Fruit fly (Drosophila melanogaster) whole organism, embryonic: Measurements from ENCODE around the gene Cpsf5.

Experiments used
- BEAF-32 ChIP-seq: fragments of 200-800 bp; sonication (Bioruptor generic); optimal IDR thresholded peaks from 3 replicates; lab custom pipeline; 2017; ENCODE audit warnings: missing biosample characterization, missing genetic modification characterization, mild to moderate bottlenecking, moderate library complexity, missing genetic modification reagents
- CG10321 ChIP-seq: fragments of 200-800 bp; sonication (Bioruptor generic); IDR thresholded peaks from 2 replicates; pipeline ENCODE4 v1.3.6; 2022; ENCODE audit warnings: missing biosample characterization, missing genetic modification characterization
- CG11695 ChIP-seq: fragments of 200-800 bp; sonication (Bioruptor generic); IDR thresholded peaks from 3 replicates; pipeline ENCODE4 v1.3.6; 2022; ENCODE audit warnings: missing biosample characterization, missing genetic modification characterization
- CG13624 ChIP-seq: fragments of 200-800 bp; sonication (Bioruptor generic); optimal IDR thresholded peaks from 2 replicates; lab custom pipeline; 2016; ENCODE audit warnings: missing biosample characterization, missing genetic modification characterization
- CG1603 ChIP-seq: fragments of 200-800 bp; sonication (Bioruptor generic); optimal IDR thresholded peaks from 2 replicates; lab custom pipeline; 2019; ENCODE audit warnings: missing biosample characterization, mild to moderate bottlenecking, missing genetic modification characterization, moderate library complexity
- CG16813 ChIP-seq: fragments of 200-800 bp; sonication (Bioruptor generic); IDR thresholded peaks from 3 replicates; pipeline ENCODE4 v1.3.6; 2022; ENCODE audit warnings: missing biosample characterization, missing genetic modification characterization; ENCODE audit not compliant: partially characterized antibody
- CG17385 ChIP-seq: fragments of 200-800 bp; sonication (Bioruptor generic); optimal IDR thresholded peaks from 3 replicates; lab custom pipeline; 2018; ENCODE audit warnings: missing biosample characterization, mild to moderate bottlenecking, missing genetic modification characterization
- CG1792 ChIP-seq: fragments of 200-800 bp; sonication (Bioruptor generic); optimal IDR thresholded peaks from 2 replicates; lab custom pipeline; 2016; ENCODE audit warnings: missing biosample characterization, missing genetic modification characterization
- CG1832 ChIP-seq: fragments of 200-800 bp; sonication (Bioruptor generic); optimal IDR thresholded peaks from 2 replicates; lab custom pipeline; 2017; ENCODE audit warnings: missing biosample characterization, mild to moderate bottlenecking, missing genetic modification characterization, inconsistent platforms
- CG18599 ChIP-seq: fragments of 200-800 bp; sonication (Bioruptor generic); optimal IDR thresholded peaks from 3 replicates; lab custom pipeline; 2017; ENCODE audit warnings: missing biosample characterization, missing genetic modification characterization, mild to moderate bottlenecking, moderate library complexity, missing genetic modification reagents
- CG18619 ChIP-seq: fragments of 200-800 bp; sonication (Bioruptor generic); optimal IDR thresholded peaks from 3 replicates; lab custom pipeline; 2017; ENCODE audit warnings: missing biosample characterization, mild to moderate bottlenecking, missing genetic modification characterization
- CG31365 ChIP-seq: fragments of 200-800 bp; sonication (Bioruptor generic); optimal IDR thresholded peaks from 2 replicates; lab custom pipeline; 2018; ENCODE audit warnings: missing biosample characterization, mild to moderate bottlenecking, missing genetic modification characterization
- CG34224 ChIP-seq: fragments of 200-800 bp; sonication (Bioruptor generic); IDR thresholded peaks from 3 replicates; pipeline ENCODE4 v1.3.6; 2022; ENCODE audit warnings: missing biosample characterization, missing genetic modification characterization; ENCODE audit not compliant: partially characterized antibody
- CG34422 ChIP-seq: fragments of 200-800 bp; sonication (Bioruptor generic); IDR thresholded peaks from 3 replicates; pipeline ENCODE4 v1.3.6; 2022; ENCODE audit warnings: missing biosample characterization, missing genetic modification characterization
- CG3847 ChIP-seq: fragments of 200-800 bp; sonication (Bioruptor generic); IDR thresholded peaks from 2 replicates; pipeline ENCODE4 v1.3.6; 2022; ENCODE audit warnings: missing biosample characterization, missing genetic modification characterization
- CG4617 ChIP-seq: fragments of 200-800 bp; sonication (Bioruptor generic); optimal IDR thresholded peaks from 3 replicates; lab custom pipeline; 2016; ENCODE audit warnings: missing biosample characterization, missing genetic modification characterization, borderline replicate concordance
- CG9437 ChIP-seq: fragments of 200-800 bp; sonication (Bioruptor generic); optimal IDR thresholded peaks from 2 replicates; lab custom pipeline; 2018; ENCODE audit warnings: missing biosample characterization, mild to moderate bottlenecking, missing genetic modification characterization
- CG9797 ChIP-seq: fragments of 200-800 bp; sonication (Bioruptor generic); optimal IDR thresholded peaks from 3 replicates; lab custom pipeline; 2018; ENCODE audit warnings: missing biosample characterization, mild to moderate bottlenecking, missing genetic modification characterization
- D ChIP-seq, 2 experiments: fragments of 200-800 bp in 1 of 2; fragments of >200 bp in 1 of 2; sonication (Bioruptor generic) in 1 of 2; optimal IDR thresholded peaks; 2 replicates in 1 of 2; 3 replicates in 1 of 2; lab custom pipeline; 2017; ENCODE audit warnings: mild to moderate bottlenecking in 1 of 2, missing biosample characterization in 1 of 2, missing genetic modification characterization in 1 of 2, missing genetic modification reagents in 1 of 2
- D19A ChIP-seq: fragments of 200-800 bp; optimal IDR thresholded peaks from 3 replicates; lab custom pipeline; 2019; ENCODE audit warnings: missing biosample characterization, mild to moderate bottlenecking, missing genetic modification characterization, moderate library complexity
- Dad ChIP-seq: fragments of 200-800 bp; sonication (Bioruptor generic); optimal IDR thresholded peaks from 3 replicates; lab custom pipeline; 2016; ENCODE audit warnings: missing biosample characterization, missing genetic modification characterization
- HmgZ ChIP-seq: fragments of 200-800 bp; sonication (Bioruptor generic); optimal IDR thresholded peaks from 2 replicates; lab custom pipeline; 2018; ENCODE audit warnings: missing biosample characterization, mild to moderate bottlenecking, missing genetic modification characterization
- MBD-R2 ChIP-seq: fragments of 200-800 bp; sonication (Bioruptor generic); IDR thresholded peaks from 2 replicates; pipeline ENCODE4 v1.3.6; 2022; ENCODE audit warnings: missing biosample characterization, missing genetic modification characterization
- Med ChIP-seq: fragments of 200-800 bp; sonication (Bioruptor generic); peaks from one replicate; lab custom pipeline; 2016; ENCODE audit warnings: missing biosample characterization, missing genetic modification characterization, mild to moderate bottlenecking, inconsistent platforms, moderate library complexity
- Rfx ChIP-seq: fragments of 200-800 bp; sonication (Bioruptor generic); IDR thresholded peaks from 2 replicates; pipeline ENCODE4 v1.3.6; 2022; ENCODE audit warnings: missing biosample characterization, missing genetic modification characterization
- Stat92E ChIP-seq, 3 experiments: fragments of >200 bp in 2 of 3; fragments of 200-800 bp in 1 of 3; sonication (Bioruptor generic) in 1 of 3; optimal IDR thresholded peaks; 2 replicates each; lab custom pipeline; 2017 to 2019; ENCODE audit warnings: missing biosample characterization in 3 of 3, missing genetic modification characterization in 3 of 3, mild to moderate bottlenecking in 1 of 3, moderate library complexity in 1 of 3
- bsh ChIP-seq, 2 experiments: fragments of 200-800 bp; sonication (Bioruptor generic); optimal IDR thresholded peaks; 2 replicates each; lab custom pipeline; 2017 to 2018; ENCODE audit warnings: mild to moderate bottlenecking in 2 of 2, missing biosample characterization in 2 of 2, missing genetic modification characterization in 2 of 2, moderate library complexity in 1 of 2
- chinmo ChIP-seq: fragments of 200-800 bp; sonication (Bioruptor generic); IDR thresholded peaks from 4 replicates; pipeline ENCODE4 v1.3.6; 2022; ENCODE audit warnings: missing biosample characterization, missing genetic modification characterization; ENCODE audit not compliant: partially characterized antibody
- chm ChIP-seq: fragments of 200-800 bp; sonication (Bioruptor generic); IDR thresholded peaks from 2 replicates; pipeline ENCODE4 v1.3.6; 2022; ENCODE audit warnings: missing biosample characterization, missing genetic modification characterization
- esg ChIP-seq: fragments of 200-800 bp; sonication (Bioruptor generic); conservative IDR thresholded peaks from 2 replicates; pipeline ENCODE4 v1.3.6; 2022; ENCODE audit warnings: missing biosample characterization, missing genetic modification characterization
- exex ChIP-seq: fragments of 200-800 bp; sonication (Bioruptor generic); optimal IDR thresholded peaks from 4 replicates; lab custom pipeline; 2018; ENCODE audit warnings: missing biosample characterization, mild to moderate bottlenecking, missing genetic modification characterization, moderate library complexity
- gem ChIP-seq: fragments of 200-800 bp; sonication (Bioruptor generic); optimal IDR thresholded peaks from 2 replicates; lab custom pipeline; 2019; ENCODE audit warnings: missing biosample characterization, mild to moderate bottlenecking, missing genetic modification characterization, moderate library complexity
- jigr1 ChIP-seq: fragments of 200-800 bp; sonication (Bioruptor generic); IDR thresholded peaks from 3 replicates; pipeline ENCODE4 v1.3.6; 2022; ENCODE audit warnings: missing biosample characterization, missing genetic modification characterization
- jumu ChIP-seq: fragments of 200-800 bp; sonication (Bioruptor generic); optimal IDR thresholded peaks from 3 replicates; lab custom pipeline; 2016; ENCODE audit warnings: missing biosample characterization, missing genetic modification characterization
- lola ChIP-seq, 3 experiments: fragments of >200 bp in 2 of 3; fragments of 200-800 bp in 1 of 3; sonication (Bioruptor generic) in 1 of 3; optimal IDR thresholded peaks; 2 replicates each; lab custom pipeline; 2017 to 2019; ENCODE audit warnings: missing biosample characterization in 3 of 3, missing genetic modification characterization in 3 of 3, mild to moderate bottlenecking in 1 of 3, moderate library complexity in 1 of 3
- pb ChIP-seq: fragments of 200-800 bp; sonication (Bioruptor generic); optimal IDR thresholded peaks from 3 replicates; lab custom pipeline; 2016; ENCODE audit warnings: missing biosample characterization, missing genetic modification characterization
- pros ChIP-seq: fragments of 200-800 bp; sonication (Bioruptor generic); optimal IDR thresholded peaks from 3 replicates; lab custom pipeline; 2019; ENCODE audit warnings: missing biosample characterization, mild to moderate bottlenecking, missing genetic modification characterization, moderate library complexity
- pzg ChIP-seq: fragments of 200-800 bp; sonication (Bioruptor generic); optimal IDR thresholded peaks from 3 replicates; lab custom pipeline; 2018; ENCODE audit warnings: missing biosample characterization, mild to moderate bottlenecking, missing genetic modification characterization, moderate library complexity
- so ChIP-seq: fragments of 200-800 bp; sonication (Bioruptor generic); IDR thresholded peaks from 3 replicates; pipeline ENCODE4 v1.3.6; 2022; ENCODE audit warnings: missing biosample characterization, missing genetic modification characterization
- sob ChIP-seq: fragments of 200-800 bp; sonication (Bioruptor generic); IDR thresholded peaks from 2 replicates; pipeline ENCODE4 v1.3.6; 2022; ENCODE audit warnings: missing biosample characterization, missing genetic modification characterization
- stc ChIP-seq: fragments of 200-800 bp; sonication (Bioruptor generic); IDR thresholded peaks from 2 replicates; pipeline ENCODE4 v1.3.6; 2022; ENCODE audit warnings: missing biosample characterization, missing genetic modification characterization
- tll ChIP-seq, 2 experiments: fragments of 200-800 bp in 1 of 2; fragments of >200 bp in 1 of 2; sonication (Bioruptor generic) in 1 of 2; optimal IDR thresholded peaks; 2 replicates each; lab custom pipeline; 2017 to 2019; ENCODE audit warnings: missing biosample characterization in 2 of 2, missing genetic modification characterization in 2 of 2, mild to moderate bottlenecking in 1 of 2, moderate library complexity in 1 of 2
- vvl ChIP-seq: fragments of 200-800 bp; sonication (Bioruptor generic); IDR thresholded peaks from 2 replicates; pipeline ENCODE4 v1.3.6; 2022; ENCODE audit warnings: missing biosample characterization, missing genetic modification characterization

Gene Cpsf5

dm6 chr3L:9401354-9402156, 9.3 kb upstream of the Cpsf5 start (continued):
- peak; percentile 11 for TF ChIP-seq CG17385 (GFP tag; lab: Kevin White, UChicago)
- peak; percentile 83; the same call in 3 of the 4 replicates for TF ChIP-seq chinmo (GFP tag; lab: Robert Waterston, UW)
- TF ChIP-seq Dad (GFP tag; lab: Kevin White, UChicago) = no peak
- no peak for TF ChIP-seq Stat92E (GFP tag; optimal IDR thresholded peaks at IDR 0.05; lab: Kevin White, UChicago)
- no peak for TF ChIP-seq jigr1 (GFP tag; lab: Robert Waterston, UW)
- TF ChIP-seq Med (GFP tag; lab: Kevin White, UChicago) = peak; percentile 48
- peak; percentile 85 for TF ChIP-seq CG1832 (GFP tag; lab: Kevin White, UChicago)
- TF ChIP-seq so (GFP tag; lab: Robert Waterston, UW) = peak; percentile 42; the same call in 1 of the 3 replicates
- TF ChIP-seq chm = peak; percentile 59; the same call in 1 of the 2 replicates
- 0 out of 3 replicates have a peak, but pooled peaks have one; percentile 6 for TF ChIP-seq CG11695
- peak in 1 of 3 experiments; percentile 73 for TF ChIP-seq lola (GFP tag; optimal IDR thresholded peaks at IDR 0.05; lab: Kevin White, UChicago)
- peak; percentile 6; the same call in 1 of the 3 replicates for TF ChIP-seq CG34422 (GFP tag; lab: Robert Waterston, UW)
- no peak for TF ChIP-seq esg (GFP tag; lab: Robert Waterston, UW)
- peak; percentile 7; the same call in 1 of the 3 replicates for TF ChIP-seq CG34224 (GFP tag; lab: Robert Waterston, UW)
- TF ChIP-seq pros (GFP tag; lab: Kevin White, UChicago) = peak; percentile 70
- TF ChIP-seq CG10321 (GFP tag; lab: Robert Waterston, UW) = peak; percentile 58; the same call in 1 of the 2 replicates
- peak; percentile 26 for TF ChIP-seq exex (tag; lab: Kevin White, UChicago)
- peak; percentile 6 for TF ChIP-seq D (optimal IDR thresholded peaks at IDR 0.05; lab: Kevin White, UChicago)
- no peak for TF ChIP-seq D (GFP tag; optimal IDR thresholded peaks at IDR 0.05; lab: Kevin White, UChicago)
- peak in 1 of 2 experiments; percentile 12 for TF ChIP-seq bsh (GFP tag; optimal IDR thresholded peaks at IDR 0.05; lab: Kevin White, UChicago)
- TF ChIP-seq stc (GFP tag; lab: Robert Waterston, UW) = peak; percentile 13; the same call in 1 of the 2 replicates
- TF ChIP-seq, all 482 proteins: peak for 37

- no peak for TF ChIP-seq D19A (tag; lab: Kevin White, UChicago)
- TF ChIP-seq HmgZ = peak; percentile 42
- TF ChIP-seq CG18599 (GFP tag; lab: Kevin White, UChicago) = no peak
- TF ChIP-seq CG1603 (tag; lab: Kevin White, UChicago) = peak; percentile 80
- TF ChIP-seq sob = peak; percentile 41
- peak; percentile 90 for TF ChIP-seq BEAF-32 (GFP tag; lab: Kevin White, UChicago)
- peak; percentile 3 for TF ChIP-seq jumu (GFP tag; lab: Kevin White, UChicago)
- peak; percentile 78 for TF ChIP-seq MBD-R2
- peak; percentile 96 for TF ChIP-seq CG9437 (GFP tag; lab: Kevin White, UChicago)
- peak; percentile 7 for TF ChIP-seq pb
- no peak for TF ChIP-seq CG18619
- TF ChIP-seq gem (tag; lab: Kevin White, UChicago) = peak; percentile 5
- peak; percentile 91 for TF ChIP-seq CG9797 (GFP tag; lab: Kevin White, UChicago)
- peak; percentile 4; the same call in 1 of the 2 replicates for TF ChIP-seq vvl (GFP tag; lab: Robert Waterston, UW)
- peak; percentile 28 for TF ChIP-seq CG1792
- no peak for TF ChIP-seq CG31365 (tag; lab: Kevin White, UChicago)
- peak; percentile 40 for TF ChIP-seq CG13624
- TF ChIP-seq CG3847 (GFP tag; lab: Robert Waterston, UW) = peak; percentile 75
- peak; percentile 65 for TF ChIP-seq Rfx (GFP tag; lab: Robert Waterston, UW)
- peak; percentile 20 to 54 for TF ChIP-seq tll (GFP tag; optimal IDR thresholded peaks at IDR 0.05; lab: Kevin White, UChicago)
- TF ChIP-seq CG4617 = peak; percentile 88
- peak; percentile 82 for TF ChIP-seq CG16813 (GFP tag; lab: Robert Waterston, UW)
- TF ChIP-seq pzg (GFP tag; lab: Kevin White, UChicago) = peak; percentile 94
Observed at dm6 chr3L:9402157-9402890, 8.5 kb upstream of the Cpsf5 start, which contains the start of gene eIF4E1. Gene eIF4E1, minus strand, starts transcription at chr3L:9402460.
